Fruit fly (Drosophila melanogaster): Measurements from ENCODE around the gene CG15695.
A peak's percentile ranks its signal among the peaks of the same experiment; 100 is the strongest.

The CG15695 gene

DNA sequence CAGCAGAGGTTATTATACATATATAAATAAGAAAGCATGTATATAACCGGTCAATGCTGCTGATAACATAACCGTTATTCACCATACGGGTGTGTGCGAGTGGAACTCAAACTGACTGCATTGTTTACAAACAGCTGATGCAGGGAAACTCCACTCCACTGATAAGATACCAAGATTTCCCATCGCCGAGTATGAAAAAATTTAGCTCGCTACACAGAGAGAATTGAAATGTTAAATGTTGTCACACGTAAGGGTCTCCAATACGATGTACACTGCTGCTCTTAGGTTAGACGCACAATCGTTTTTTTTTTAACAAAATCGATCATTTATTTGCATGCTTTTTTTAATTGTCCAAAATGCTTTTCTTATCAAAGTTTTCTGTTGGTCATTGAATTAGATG is 8.3 kb upstream of the CG15695 start (continued):
- TF ChIP-seq Oli (tag; optimal IDR thresholded peaks at IDR 0.05) (peak; percentile 30), CG11504 (tag; optimal IDR thresholded peaks at IDR 0.05) (peak; percentile 48), btn (GFP tag; optimal IDR thresholded peaks at IDR 0.05) (no peak), CG1602 (GFP tag; optimal IDR thresholded peaks at IDR 0.05) (peak; percentile 18), Doc3 (GFP tag; IDR thresholded peaks at IDR 0.05; ENCODE audit: partially characterized antibody) (no peak), Spps (tag; optimal IDR thresholded peaks at IDR 0.05) (no peak), jing (GFP tag; optimal IDR thresholded peaks at IDR 0.05) (no peak), PHDP (tag; optimal IDR thresholded peaks at IDR 0.05) (peak; percentile 39), grn (GFP tag; optimal IDR thresholded peaks at IDR 0.05) (no peak), sqz (GFP tag; optimal IDR thresholded peaks at IDR 0.05) (peak; percentile 7), chif (GFP tag; optimal IDR thresholded peaks at IDR 0.05) (peak in 1 of 2 experiments; percentile 29), run (tag; optimal IDR thresholded peaks at IDR 0.05) (no peak), CG4820 (GFP tag; optimal IDR thresholded peaks at IDR 0.05) (no peak), Nf-YA (GFP tag; IDR thresholded peaks at IDR 0.05) (no peak), fd3F (GFP tag; optimal IDR thresholded peaks at IDR 0.05) (no peak), CG42726 (GFP tag; IDR thresholded peaks at IDR 0.05; ENCODE audit: partially characterized antibody) (no peak), sens (GFP tag) (peak; percentile 80), br (optimal IDR thresholded peaks at IDR 0.05) (no peak), Opbp (GFP tag; IDR thresholded peaks at IDR 0.05; ENCODE audit: partially characterized antibody) (no peak), stc (GFP tag; IDR thresholded peaks at IDR 0.05) (peak; percentile 48; the same call in 1 of the 2 replicates), CG17359 (tag; optimal IDR thresholded peaks at IDR 0.05) (peak; percentile 16), Atf-2 (GFP tag; optimal IDR thresholded peaks at IDR 0.05) (peak; percentile 2), kah (GFP tag; optimal IDR thresholded peaks at IDR 0.05) (no peak), CG5953 (GFP tag; IDR thresholded peaks at IDR 0.05) (no peak), CG13424 (tag; optimal IDR thresholded peaks at IDR 0.05) (peak; percentile 21), gem (tag; optimal IDR thresholded peaks at IDR 0.05) (peak; percentile 59), NfI (GFP tag; optimal IDR thresholded peaks at IDR 0.05) (peak; percentile 29), CG14965 (GFP tag; optimal IDR thresholded peaks at IDR 0.05; ENCODE audit: borderline replicate concordance) (no peak), Ets97D (GFP tag; optimal IDR thresholded peaks at IDR 0.05) (no peak), pan (optimal IDR thresholded peaks at IDR 0.05) (no peak), pan (GFP tag; optimal IDR thresholded peaks at IDR 0.05 in 1 of 2, IDR thresholded peaks at IDR 0.05 in 1 of 2) (peak in 1 of 2 experiments; percentile 25), CG43689 (GFP tag; IDR thresholded peaks at IDR 0.05) (no peak), CG9609 (GFP tag; optimal IDR thresholded peaks at IDR 0.05) (peak; percentile 20), Gsc (GFP tag; IDR thresholded peaks at IDR 0.05) (no peak), CG10209 (GFP tag; optimal IDR thresholded peaks at IDR 0.05) (no peak)

DNA sequence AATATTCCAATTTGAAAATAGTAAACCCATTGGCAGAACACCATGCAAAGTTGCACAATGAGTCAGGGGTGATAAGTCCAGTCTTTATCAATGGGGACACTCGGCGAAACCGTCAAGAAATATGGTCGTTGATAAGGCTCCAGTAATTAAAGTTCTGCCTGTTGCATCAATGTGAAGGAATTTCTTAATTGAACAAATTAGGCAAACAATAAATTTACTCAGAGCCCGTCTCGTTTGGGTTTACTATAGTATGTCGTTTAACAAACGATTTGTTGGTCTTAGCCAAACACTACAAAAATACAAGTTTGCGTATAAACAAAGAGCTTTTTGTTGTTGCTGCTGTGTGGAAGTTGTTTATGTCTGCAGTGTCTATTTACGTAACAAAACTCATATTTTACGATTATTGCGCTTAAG is 7.2 kb upstream of the CG15695 start:
- TF ChIP-seq CG13624 (GFP tag; optimal IDR thresholded peaks at IDR 0.05) = no peak
- TF ChIP-seq CG12071 (GFP tag; optimal IDR thresholded peaks at IDR 0.05) = peak; percentile 85
- TF ChIP-seq CG9437 (GFP tag; optimal IDR thresholded peaks at IDR 0.05) = no peak
- peak; percentile 67 for TF ChIP-seq wek (GFP tag; optimal IDR thresholded peaks at IDR 0.05)
- TF ChIP-seq BtbVII (GFP tag; optimal IDR thresholded peaks at IDR 0.05) = peak; percentile 74
- no peak for TF ChIP-seq CG14710 (tag; optimal IDR thresholded peaks at IDR 0.05)
- TF ChIP-seq D19A (tag; optimal IDR thresholded peaks at IDR 0.05) = no peak
- TF ChIP-seq CG17568 (GFP tag; optimal IDR thresholded peaks at IDR 0.05) = peak; percentile 85
- peak; percentile 36 for TF ChIP-seq CG6813 (GFP tag; optimal IDR thresholded peaks at IDR 0.05)
- no peak for TF ChIP-seq sisA (GFP tag; IDR thresholded peaks at IDR 0.05)
- TF ChIP-seq Eip74EF (GFP tag; optimal IDR thresholded peaks at IDR 0.05) = peak in 1 of 2 experiments; percentile 1
- TF ChIP-seq CG2116 (GFP tag; optimal IDR thresholded peaks at IDR 0.05) = peak; percentile 17
- peak; percentile 8 for TF ChIP-seq CHES-1-like (GFP tag; optimal IDR thresholded peaks at IDR 0.05)
- no peak for TF ChIP-seq Optix (GFP tag; IDR thresholded peaks at IDR 0.05)
- TF ChIP-seq Sry-β (GFP tag; optimal IDR thresholded peaks at IDR 0.05) = peak; percentile 52
- no peak for TF ChIP-seq aop (GFP tag; IDR thresholded peaks at IDR 0.05)
- TF ChIP-seq oc (tag; optimal IDR thresholded peaks at IDR 0.05) = peak; percentile 39
- peak; percentile 36 for TF ChIP-seq CG9817 (tag; optimal IDR thresholded peaks at IDR 0.05)
